Worm (Caenorhabditis elegans) whole organism, L1 larva: Measurements from ENCODE around the gene Y39B6A.37.

Source experiments
- ceh-63 ChIP-seq: fragments of 200-800 bp; sonication (Bioruptor generic); optimal IDR thresholded peaks from 2 replicates; lab custom pipeline; 2018; ENCODE audit warnings: mild to moderate bottlenecking, missing genetic modification characterization, missing compliant biosample characterization
- ceh-82 ChIP-seq, 3 experiments: fragments of 150-350 bp in 1 of 3; sonication (generic microtip) in 2 of 3; optimal IDR thresholded peaks; 2 replicates each; lab custom pipeline; 2014 to 2017; ENCODE audit warnings: missing biosample characterization in 3 of 3, missing genetic modification characterization in 3 of 3
- ceh-90 ChIP-seq: sonication (generic microtip); optimal IDR thresholded peaks from 2 replicates; lab custom pipeline; 2016; ENCODE audit warnings: missing genetic modification characterization, missing compliant biosample characterization
- hlh-4 ChIP-seq: sonication (generic microtip); optimal IDR thresholded peaks from 2 replicates; lab custom pipeline; 2016; ENCODE audit warnings: mild to moderate bottlenecking, missing genetic modification characterization, missing compliant biosample characterization
- hpl-2 ChIP-seq: fragments of 150-350 bp; optimal IDR thresholded peaks from 2 replicates; lab custom pipeline; 2014; ENCODE audit warnings: missing biosample characterization, missing genetic modification reagents, missing genetic modification characterization
- lin-39 ChIP-seq: fragments of 150-350 bp; optimal IDR thresholded peaks from 2 replicates; lab custom pipeline; 2014; ENCODE audit warnings: missing biosample characterization, missing genetic modification reagents, missing genetic modification characterization
- nhr-11 ChIP-seq: fragments of 150-350 bp; optimal IDR thresholded peaks from 2 replicates; lab custom pipeline; 2014; ENCODE audit warnings: missing biosample characterization, missing genetic modification characterization
- nhr-237 ChIP-seq: fragments of 150-350 bp; optimal IDR thresholded peaks from 2 replicates; lab custom pipeline; 2014; ENCODE audit warnings: missing biosample characterization, missing genetic modification characterization
- nhr-76 ChIP-seq: sonication (generic microtip); optimal IDR thresholded peaks from 2 replicates; lab custom pipeline; 2017; ENCODE audit warnings: missing biosample characterization, missing genetic modification characterization
- nhr-85 ChIP-seq: sonication (generic microtip); peaks from one replicate; lab custom pipeline; 2016; ENCODE audit warnings: missing genetic modification characterization, inconsistent platforms, missing compliant biosample characterization
- unc-86 ChIP-seq: sonication (generic microtip); optimal IDR thresholded peaks from 2 replicates; lab custom pipeline; 2016; ENCODE audit warnings: missing genetic modification characterization, missing compliant biosample characterization

DNA sequence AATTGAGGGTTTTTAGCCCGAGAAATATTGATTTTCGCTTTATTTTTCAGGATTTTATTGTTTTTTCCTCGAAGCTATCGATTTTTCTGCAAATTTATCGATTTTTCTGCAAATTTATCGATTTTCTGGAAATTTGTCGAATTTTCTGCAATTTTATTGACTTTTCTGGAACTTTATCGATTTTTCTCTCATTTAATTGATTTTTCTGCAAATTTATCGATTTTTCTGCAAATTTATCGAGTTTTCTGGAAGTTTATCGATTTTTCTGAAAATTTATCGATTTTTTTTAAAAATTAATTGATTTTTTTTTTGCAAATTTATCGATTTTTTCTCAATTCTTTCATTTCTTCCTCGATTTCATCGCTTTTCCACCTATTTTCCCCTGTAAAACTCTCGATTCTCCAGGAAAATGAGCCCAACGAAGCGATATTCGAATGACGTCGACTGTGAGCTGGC, 2.9 kb downstream of the Y39B6A.37 start, which contains the start of gene gtf-2F2:
- TF ChIP-seq unc-86 (no peak), nhr-11 (tag; lab: Kevin White, UChicago) (no peak), hpl-2 (GFP tag; lab: Kevin White, UChicago) (no peak), lin-39 (no peak), ceh-82 (tag; optimal IDR thresholded peaks at IDR 0.05; lab: Kevin White, UChicago) (no peak), nhr-85 (no peak), ceh-63 (GFP tag; lab: Kevin White, UChicago) (no peak), hlh-4 (tag; lab: Kevin White, UChicago) (no peak), nhr-237 (tag; lab: Kevin White, UChicago) (no peak), nhr-76 (tag; lab: Kevin White, UChicago) (no peak), ceh-90 (no peak)
